Worm (Caenorhabditis elegans) whole organism, L2 larva: ENCODE data around the gene C08E3.15.

Experiments
- C34F6.9 ChIP-seq: fragments of 150-350 bp; optimal IDR thresholded peaks from 2 replicates; lab custom pipeline; 2014; ENCODE audit warnings: missing biosample characterization, missing genetic modification characterization
- F13H6.1 ChIP-seq: sonication (generic microtip); optimal IDR thresholded peaks from 2 replicates; lab custom pipeline; 2016; ENCODE audit warnings: missing genetic modification characterization, missing compliant biosample characterization
- R02D3.7 ChIP-seq: fragments of 150-350 bp; optimal IDR thresholded peaks from 2 replicates; lab custom pipeline; 2014; ENCODE audit warnings: missing biosample characterization, missing genetic modification characterization
- Y55F3AM.14 ChIP-seq: fragments of 200-800 bp; sonication (Bioruptor generic); optimal IDR thresholded peaks from 2 replicates; lab custom pipeline; 2018; ENCODE audit warnings: mild to moderate bottlenecking, missing genetic modification characterization, missing compliant biosample characterization
- ZK546.5 ChIP-seq: sonication (generic microtip); optimal IDR thresholded peaks from 2 replicates; lab custom pipeline; 2017; ENCODE audit warnings: missing biosample characterization, missing genetic modification characterization
- aly-2 ChIP-seq: fragments of 150-350 bp; optimal IDR thresholded peaks from 2 replicates; lab custom pipeline; 2014; ENCODE audit warnings: missing biosample characterization, missing genetic modification characterization
- ama-1 ChIP-seq: fragments of 150-350 bp; optimal IDR thresholded peaks from 2 replicates; lab custom pipeline; 2018; ENCODE audit warnings: inconsistent platforms
- blmp-1 ChIP-seq: sonication (generic microtip); optimal IDR thresholded peaks from 2 replicates; lab custom pipeline; 2017; ENCODE audit warnings: missing genetic modification characterization, mild to moderate bottlenecking, missing compliant biosample characterization, antibody characterized with exemption, moderate library complexity; ENCODE audit not compliant: insufficient read depth
- crh-2 ChIP-seq: sonication (generic microtip); optimal IDR thresholded peaks from 2 replicates; lab custom pipeline; 2017; ENCODE audit warnings: missing biosample characterization, missing genetic modification characterization
- dmd-4 ChIP-seq: sonication (generic microtip); optimal IDR thresholded peaks from 2 replicates; lab custom pipeline; 2017; ENCODE audit warnings: missing biosample characterization, missing genetic modification characterization
- egl-27 ChIP-seq: sonication (generic microtip); optimal IDR thresholded peaks from 3 replicates; lab custom pipeline; 2017; ENCODE audit warnings: missing biosample characterization, missing genetic modification reagents, missing genetic modification characterization
- elt-3 ChIP-seq: sonication (generic microtip); optimal IDR thresholded peaks from 2 replicates; lab custom pipeline; 2017; ENCODE audit warnings: missing biosample characterization, missing genetic modification characterization
- fos-1 ChIP-seq: fragments of 150-350 bp; optimal IDR thresholded peaks from 2 replicates; lab custom pipeline; 2014; ENCODE audit warnings: missing biosample characterization, missing genetic modification characterization
- gmeb-1 ChIP-seq: fragments of 150-350 bp; optimal IDR thresholded peaks from 2 replicates; lab custom pipeline; 2014; ENCODE audit warnings: missing biosample characterization, missing genetic modification characterization
- lin-13 ChIP-seq: fragments of 150-350 bp; optimal IDR thresholded peaks from 2 replicates; lab custom pipeline; 2014; ENCODE audit warnings: missing biosample characterization, missing genetic modification reagents, missing genetic modification characterization
- lsy-2 ChIP-seq, 2 experiments: fragments of 150-350 bp in 1 of 2; sonication (generic microtip) in 1 of 2; optimal IDR thresholded peaks; 2 replicates each; lab custom pipeline; 2014 to 2017; ENCODE audit warnings: missing biosample characterization in 2 of 2, missing genetic modification characterization in 2 of 2
- mab-5 ChIP-seq: fragments of 150-350 bp; optimal IDR thresholded peaks from 2 replicates; lab custom pipeline; 2014; ENCODE audit warnings: missing biosample characterization, missing genetic modification characterization
- mbf-1 ChIP-seq: sonication (generic microtip); optimal IDR thresholded peaks from 2 replicates; lab custom pipeline; 2017; ENCODE audit warnings: missing biosample characterization, missing genetic modification characterization
- mdl-1 ChIP-seq, 2 experiments: fragments of 150-350 bp in 1 of 2; sonication (generic microtip) in 1 of 2; optimal IDR thresholded peaks; 2 replicates each; lab custom pipeline; 2017; ENCODE audit warnings: missing biosample characterization in 2 of 2, missing genetic modification characterization in 2 of 2
- nhr-10 ChIP-seq: sonication (generic microtip); optimal IDR thresholded peaks from 2 replicates; lab custom pipeline; 2017; ENCODE audit warnings: missing biosample characterization, missing genetic modification characterization
- nhr-12 ChIP-seq: fragments of 150-350 bp; optimal IDR thresholded peaks from 2 replicates; lab custom pipeline; 2014; ENCODE audit warnings: missing biosample characterization, missing genetic modification characterization
- nhr-129 ChIP-seq: fragments of 150-350 bp; optimal IDR thresholded peaks from 2 replicates; lab custom pipeline; 2014; ENCODE audit warnings: missing biosample characterization, missing genetic modification characterization
- nhr-25 ChIP-seq: fragments of 150-350 bp; sonication (generic microtip); optimal IDR thresholded peaks from 3 replicates; lab custom pipeline; 2014; ENCODE audit warnings: missing biosample characterization, missing genetic modification characterization
- peb-1 ChIP-seq: fragments of 150-350 bp; optimal IDR thresholded peaks from 2 replicates; lab custom pipeline; 2014; ENCODE audit warnings: missing biosample characterization, missing genetic modification characterization
- sem-4 ChIP-seq: fragments of 150-350 bp; optimal IDR thresholded peaks from 2 replicates; lab custom pipeline; 2014; ENCODE audit warnings: missing biosample characterization, missing genetic modification reagents, missing genetic modification characterization
- sma-3 ChIP-seq: sonication (generic microtip); optimal IDR thresholded peaks from 2 replicates; lab custom pipeline; 2016; ENCODE audit warnings: missing genetic modification reagents, missing genetic modification characterization, missing compliant biosample characterization
- sma-9 ChIP-seq, 2 experiments: fragments of 150-350 bp in 1 of 2; sonication (generic microtip) in 1 of 2; optimal IDR thresholded peaks; 2 replicates each; lab custom pipeline; 2014 to 2016; ENCODE audit warnings: missing genetic modification characterization in 2 of 2, mild to moderate bottlenecking in 1 of 2, missing biosample characterization in 1 of 2, missing compliant biosample characterization in 1 of 2, missing genetic modification reagents in 1 of 2, moderate library complexity in 1 of 2
- snpc-4 ChIP-seq: fragments of 150-350 bp; optimal IDR thresholded peaks from 2 replicates; lab custom pipeline; 2014; ENCODE audit warnings: missing biosample characterization, missing genetic modification characterization
- unc-55 ChIP-seq: fragments of 150-350 bp; sonication (generic microtip); optimal IDR thresholded peaks from 3 replicates; lab custom pipeline; 2014; ENCODE audit warnings: missing biosample characterization, missing genetic modification reagents, missing genetic modification characterization
- ztf-11 ChIP-seq: sonication (generic microtip); optimal IDR thresholded peaks from 2 replicates; lab custom pipeline; 2017; ENCODE audit warnings: missing biosample characterization, missing genetic modification characterization
- ztf-4 ChIP-seq: fragments of 150-350 bp; optimal IDR thresholded peaks from 2 replicates; lab custom pipeline; 2014; ENCODE audit warnings: missing biosample characterization, missing genetic modification characterization

C08E3.15 gene

ce11 chrII:1657202-1657601 lies 29.5 kb upstream of the C08E3.15 start, which contains the start of gene ZC204.12:
TSS of gene ZC204.12 (minus strand) at chrII:1657302.
- TF ChIP-seq gmeb-1 (tag; lab: Kevin White, UChicago) (no peak), blmp-1 (tag; lab: Kevin White, UChicago) (no peak), peb-1 (no peak), unc-55 (GFP tag; lab: Kevin White, UChicago) (no peak), elt-3 (tag; lab: Kevin White, UChicago) (no peak), lsy-2 (tag; optimal IDR thresholded peaks at IDR 0.05; lab: Kevin White, UChicago) (no peak), mab-5 (no peak), ztf-11 (tag; lab: Kevin White, UChicago) (no peak), nhr-10 (tag; lab: Kevin White, UChicago) (no peak)

ce11 chrII:1654917-1655316 lies 27.2 kb upstream of the C08E3.15 start, which contains the start of gene btb-12:
TSS of gene btb-12 (plus strand) at chrII:1655217.
- TF ChIP-seq aly-2 (no peak), snpc-4 (no peak), crh-2 (tag; lab: Kevin White, UChicago) (no peak), blmp-1 (tag; lab: Kevin White, UChicago) (no peak), ama-1 (lab: Kevin White, UChicago) (no peak), gmeb-1 (tag; lab: Kevin White, UChicago) (no peak), nhr-129 (tag; lab: Kevin White, UChicago) (no peak), sma-3 (GFP tag; lab: Kevin White, UChicago) (no peak)
- TF ChIP-seq, all 48 proteins: peak for 0

- TF ChIP-seq ztf-11 (tag; lab: Kevin White, UChicago) (no peak), mbf-1 (tag; lab: Kevin White, UChicago) (no peak), C34F6.9 (no peak), gmeb-1 (tag; lab: Kevin White, UChicago) (no peak)
Measured at ce11 chrII:1653397-1653796, 25.7 kb upstream of the C08E3.15 start, which contains the start of gene fbxb-15. TSS of gene fbxb-15 (minus strand) at chrII:1653497.

- TF ChIP-seq nhr-25 = no peak
- TF ChIP-seq blmp-1 (tag; lab: Kevin White, UChicago) = no peak
- TF ChIP-seq nhr-10 (tag; lab: Kevin White, UChicago) = no peak
- no peak for TF ChIP-seq ama-1 (lab: Kevin White, UChicago)
- TF ChIP-seq F13H6.1 (tag; lab: Kevin White, UChicago) = no peak
- no peak for TF ChIP-seq snpc-4
- TF ChIP-seq crh-2 (tag; lab: Kevin White, UChicago) = no peak
- no peak for TF ChIP-seq egl-27 (tag; lab: Kevin White, UChicago)
- no peak for TF ChIP-seq elt-3 (tag; lab: Kevin White, UChicago)
- TF ChIP-seq Y55F3AM.14 (GFP tag; lab: Kevin White, UChicago) = no peak
- no peak for TF ChIP-seq peb-1
- TF ChIP-seq, all 48 proteins: peak for 0
Measured at ce11 chrII:1651804-1652203, 24.1 kb upstream of the C08E3.15 start, which contains the start of gene fbxb-16. TSS of gene fbxb-16 (minus strand) at chrII:1651904.

ce11 chrII:1650502-1650901 lies 22.8 kb upstream of the C08E3.15 start, which contains the start of gene fbxb-20:
TSS of gene fbxb-20 (minus strand) at chrII:1650602.
- TF ChIP-seq egl-27 (tag; lab: Kevin White, UChicago) = no peak
- no peak for TF ChIP-seq sma-9 (GFP tag; optimal IDR thresholded peaks at IDR 0.05; lab: Kevin White, UChicago)
- no peak for TF ChIP-seq sma-9 (tag; optimal IDR thresholded peaks at IDR 0.05; lab: Kevin White, UChicago)
- TF ChIP-seq nhr-12 = no peak
- no peak for TF ChIP-seq blmp-1 (tag; lab: Kevin White, UChicago)
- no peak for TF ChIP-seq aly-2
- TF ChIP-seq fos-1 (tag; lab: Kevin White, UChicago) = no peak
- TF ChIP-seq lin-13 = no peak
- TF ChIP-seq peb-1 = no peak
- TF ChIP-seq R02D3.7 (tag; lab: Kevin White, UChicago) = no peak
- no peak for TF ChIP-seq ztf-4

- TF ChIP-seq sma-9 (GFP tag; optimal IDR thresholded peaks at IDR 0.05; lab: Kevin White, UChicago) = no peak
- TF ChIP-seq sma-9 (tag; optimal IDR thresholded peaks at IDR 0.05; lab: Kevin White, UChicago) = no peak
- no peak for TF ChIP-seq mdl-1 (tag; optimal IDR thresholded peaks at IDR 0.05; lab: Kevin White, UChicago)
- no peak for TF ChIP-seq nhr-25
- TF ChIP-seq ztf-11 (tag; lab: Kevin White, UChicago) = no peak
- no peak for TF ChIP-seq peb-1
- TF ChIP-seq ZK546.5 (tag; lab: Kevin White, UChicago) = no peak
- no peak for TF ChIP-seq dmd-4 (tag; lab: Kevin White, UChicago)
- no peak for TF ChIP-seq sem-4 (tag; lab: Kevin White, UChicago)
Measured at ce11 chrII:1648768-1649167, 21.1 kb upstream of the C08E3.15 start, which contains the start of gene fbxb-21. TSS of gene fbxb-21 (minus strand) at chrII:1648868.
